Worm (Caenorhabditis elegans) whole organism, early embryonic: ENCODE data around the gene cdr-4.

Experiments used
- ets-7 ChIP-seq: sonication (generic microtip); optimal IDR thresholded peaks from 2 replicates; lab custom pipeline; 2016; ENCODE audit warnings: missing genotype, missing genetic modification characterization, missing compliant biosample characterization
- hmg-4 ChIP-seq: fragments of 200-800 bp; sonication (Bioruptor generic); optimal IDR thresholded peaks from 2 replicates; lab custom pipeline; 2018; ENCODE audit warnings: mild to moderate bottlenecking, missing genetic modification characterization, missing compliant biosample characterization
- hnd-1 ChIP-seq: sonication (generic microtip); optimal IDR thresholded peaks from 2 replicates; lab custom pipeline; 2016; ENCODE audit warnings: missing genetic modification characterization, missing compliant biosample characterization
- pes-1 ChIP-seq: fragments of 200-800 bp; sonication (Bioruptor generic); IDR thresholded peaks from 2 replicates; pipeline ENCODE4 v1.3.6; 2022; ENCODE audit warnings: missing genetic modification reagents, missing genetic modification characterization, missing compliant biosample characterization
- sea-1 ChIP-seq: fragments of 200-800 bp; sonication (Bioruptor generic); conservative IDR thresholded peaks from 2 replicates; pipeline ENCODE4 v1.3.6; 2022; ENCODE audit warnings: missing genetic modification characterization, missing compliant biosample characterization
- tbx-37 ChIP-seq: fragments of 200-800 bp; sonication (Bioruptor generic); conservative IDR thresholded peaks from 2 replicates; pipeline ENCODE4 v1.3.6; 2022; ENCODE audit warnings: missing genetic modification reagents, missing genetic modification characterization, missing compliant biosample characterization

DNA sequence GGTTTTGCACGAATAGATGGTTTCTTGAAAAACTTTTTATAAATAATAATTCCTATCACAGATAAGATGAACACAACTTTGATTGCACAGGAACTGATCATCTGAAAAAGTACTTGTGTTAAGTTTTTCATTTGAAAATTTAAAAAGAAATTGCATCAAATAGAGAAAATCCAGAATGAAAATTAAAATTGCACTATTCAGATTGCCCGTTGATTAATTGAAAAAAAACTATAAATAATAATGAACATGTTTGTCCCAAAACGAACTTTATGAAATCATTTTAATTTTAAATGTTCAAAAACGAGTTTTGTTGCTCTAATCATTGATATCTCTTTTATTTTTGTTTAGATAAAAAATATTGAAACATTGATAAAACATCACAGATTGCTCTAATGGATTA lies 8.9 kb upstream of the cdr-4 start, which contains the start of gene cdr-3:
- TF ChIP-seq ets-7 (tag; lab: Kevin White, UChicago) (no peak), tbx-37 (GFP tag; lab: Robert Waterston, UW) (no peak), sea-1 (GFP tag; lab: Robert Waterston, UW) (no peak), pes-1 (no peak), hnd-1 (no peak), hmg-4 (GFP tag; lab: Kevin White, UChicago) (no peak)
